Worm (Caenorhabditis elegans) whole organism, midembryonic: Measurements from ENCODE around the gene irg-3.
"Not testable (repeated sequence)": the region's sequence is repeated elsewhere in the genome, so short reads cannot be mapped to it uniquely, and the experiment has no call there.

Source experiments
- T22C8.4 ChIP-seq: fragments of 200-800 bp; sonication (Bioruptor generic); IDR thresholded peaks from 2 replicates; pipeline ENCODE4 v1.3.6; 2022; ENCODE audit warnings: missing genetic modification characterization, missing compliant biosample characterization
- cog-1 ChIP-seq: sonication (generic microtip); optimal IDR thresholded peaks from 2 replicates; lab custom pipeline; 2016; ENCODE audit warnings: missing genetic modification characterization, missing compliant biosample characterization
- flt-1 ChIP-seq: fragments of 200-800 bp; sonication (Bioruptor generic); IDR thresholded peaks from 2 replicates; pipeline ENCODE4 v1.3.6; 2022; ENCODE audit warnings: missing genetic modification characterization, missing compliant biosample characterization
- klf-2 ChIP-seq: fragments of 200-800 bp; sonication (Bioruptor generic); conservative IDR thresholded peaks from 2 replicates; pipeline ENCODE4 v1.3.6; 2022; ENCODE audit warnings: missing genetic modification reagents, missing genetic modification characterization, missing compliant biosample characterization
- med-1 ChIP-seq: sonication (generic microtip); optimal IDR thresholded peaks from 2 replicates; lab custom pipeline; 2017; ENCODE audit warnings: missing genetic modification characterization, mild to moderate bottlenecking, missing compliant biosample characterization, antibody characterized with exemption, missing genetic modification reagents; ENCODE audit not compliant: insufficient read depth
- ref-1 ChIP-seq: fragments of 200-800 bp; sonication (Bioruptor generic); conservative IDR thresholded peaks from 2 replicates; pipeline ENCODE4 v1.3.6; 2022; ENCODE audit warnings: missing genetic modification reagents, missing genetic modification characterization, missing compliant biosample characterization
- tab-1 ChIP-seq: fragments of 200-800 bp; sonication (Bioruptor generic); IDR thresholded peaks from 2 replicates; pipeline ENCODE4 v1.3.6; 2022; ENCODE audit warnings: missing genetic modification characterization, missing compliant biosample characterization
- ztf-23 ChIP-seq: fragments of 200-800 bp; sonication (Bioruptor generic); IDR thresholded peaks from 2 replicates; pipeline ENCODE4 v1.3.6; 2022; ENCODE audit warnings: missing genetic modification reagents, missing genetic modification characterization, missing compliant biosample characterization
- ztf-29 ChIP-seq: fragments of 200-800 bp; sonication (Bioruptor generic); IDR thresholded peaks from 2 replicates; pipeline ENCODE4 v1.3.6; 2022; ENCODE audit warnings: missing genetic modification reagents, missing genetic modification characterization, missing compliant biosample characterization

irg-3 gene

ce11 chrV:2592173-2592676 is at the start of gene irg-3:
Gene irg-3, plus strand, starts transcription at chrV:2592591.
- TF ChIP-seq med-1 (GFP tag; lab: Kevin White, UChicago) (no peak), T22C8.4 (GFP tag; lab: Robert Waterston, UW) (no peak), ztf-23 (GFP tag; lab: Robert Waterston, UW) (no peak)

ce11 chrV:2561390-2561789 is 31.0 kb upstream of the irg-3 start, which contains the start of gene gst-10:
Gene gst-10, plus strand, starts transcription at chrV:2561690.
- not testable (repeated sequence) for TF ChIP-seq tab-1 (GFP tag; lab: Robert Waterston, UW); ztf-23 (GFP tag; lab: Robert Waterston, UW); med-1 (GFP tag; lab: Kevin White, UChicago)

- TF ChIP-seq ref-1 (GFP tag; lab: Robert Waterston, UW) (no peak), flt-1 (GFP tag; lab: Robert Waterston, UW) (no peak), T22C8.4 (GFP tag; lab: Robert Waterston, UW) (no peak), tab-1 (GFP tag; lab: Robert Waterston, UW) (no peak), ztf-29 (GFP tag; lab: Robert Waterston, UW) (no peak), klf-2 (no peak), cog-1 (tag; lab: Kevin White, UChicago) (no peak), ztf-23 (GFP tag; lab: Robert Waterston, UW) (no peak), med-1 (GFP tag; lab: Kevin White, UChicago) (no peak)
Measured at ce11 chrV:2565525-2565924, 26.9 kb upstream of the irg-3 start, which contains the start of gene Y45G12C.1. Gene Y45G12C.1, plus strand, starts transcription at chrV:2565683.

- TF ChIP-seq T22C8.4 (GFP tag; lab: Robert Waterston, UW) (no peak), ztf-29 (GFP tag; lab: Robert Waterston, UW) (no peak), flt-1 (GFP tag; lab: Robert Waterston, UW) (no peak), klf-2 (no peak), ref-1 (GFP tag; lab: Robert Waterston, UW) (no peak), med-1 (GFP tag; lab: Kevin White, UChicago) (no peak), cog-1 (tag; lab: Kevin White, UChicago) (no peak), ztf-23 (GFP tag; lab: Robert Waterston, UW) (no peak), tab-1 (GFP tag; lab: Robert Waterston, UW) (no peak)
Measured at ce11 chrV:2570643-2571042, 21.7 kb upstream of the irg-3 start, which contains the start of gene srj-19. Gene srj-19, minus strand, starts transcription at chrV:2570743.

- no peak for TF ChIP-seq ztf-23 (GFP tag; lab: Robert Waterston, UW)
- no peak for TF ChIP-seq T22C8.4 (GFP tag; lab: Robert Waterston, UW)
- TF ChIP-seq klf-2 = no peak
- no peak for TF ChIP-seq med-1 (GFP tag; lab: Kevin White, UChicago)
- TF ChIP-seq ref-1 (GFP tag; lab: Robert Waterston, UW) = no peak
- no peak for TF ChIP-seq ztf-29 (GFP tag; lab: Robert Waterston, UW)
- no peak for TF ChIP-seq tab-1 (GFP tag; lab: Robert Waterston, UW)
- no peak for TF ChIP-seq flt-1 (GFP tag; lab: Robert Waterston, UW)
- TF ChIP-seq cog-1 (tag; lab: Kevin White, UChicago) = no peak
Measured at ce11 chrV:2573108-2573507, 19.3 kb upstream of the irg-3 start, which contains the start of gene srj-20. Gene srj-20, minus strand, starts transcription at chrV:2573208.

- TF ChIP-seq med-1 (GFP tag; lab: Kevin White, UChicago) (no peak), ztf-23 (GFP tag; lab: Robert Waterston, UW) (no peak), ref-1 (GFP tag; lab: Robert Waterston, UW) (no peak), tab-1 (GFP tag; lab: Robert Waterston, UW) (no peak), ztf-29 (GFP tag; lab: Robert Waterston, UW) (no peak), cog-1 (tag; lab: Kevin White, UChicago) (no peak), T22C8.4 (GFP tag; lab: Robert Waterston, UW) (no peak), flt-1 (GFP tag; lab: Robert Waterston, UW) (no peak), klf-2 (no peak)
Measured at ce11 chrV:2573881-2574280, 18.5 kb upstream of the irg-3 start, which contains the start of gene nhr-290. Gene nhr-290, plus strand, starts transcription at chrV:2574181.

- no peak for TF ChIP-seq flt-1 (GFP tag; lab: Robert Waterston, UW)
- no peak for TF ChIP-seq ztf-23 (GFP tag; lab: Robert Waterston, UW)
Measured at ce11 chrV:2575716-2576115, 16.7 kb upstream of the irg-3 start.

ce11 chrV:2577603-2578002 is 14.8 kb upstream of the irg-3 start, which contains the start of gene srt-4:
Gene srt-4, plus strand, starts transcription at chrV:2577903.
- no peak for TF ChIP-seq klf-2
- TF ChIP-seq ref-1 (GFP tag; lab: Robert Waterston, UW) = no peak

ce11 chrV:2580598-2580997 is 11.8 kb upstream of the irg-3 start, which contains the start of gene C29G2.3:
Gene C29G2.3, plus strand, starts transcription at chrV:2580898.
- TF ChIP-seq flt-1 (GFP tag; lab: Robert Waterston, UW) = no peak
- TF ChIP-seq med-1 (GFP tag; lab: Kevin White, UChicago) = no peak
- TF ChIP-seq ref-1 (GFP tag; lab: Robert Waterston, UW) = no peak
- TF ChIP-seq klf-2 = no peak
- no peak for TF ChIP-seq tab-1 (GFP tag; lab: Robert Waterston, UW)
- no peak for TF ChIP-seq ztf-29 (GFP tag; lab: Robert Waterston, UW)
- no peak for TF ChIP-seq T22C8.4 (GFP tag; lab: Robert Waterston, UW)

- TF ChIP-seq med-1 (GFP tag; lab: Kevin White, UChicago) (no peak), tab-1 (GFP tag; lab: Robert Waterston, UW) (no peak), klf-2 (no peak), ztf-23 (GFP tag; lab: Robert Waterston, UW) (no peak), ztf-29 (GFP tag; lab: Robert Waterston, UW) (no peak), T22C8.4 (GFP tag; lab: Robert Waterston, UW) (no peak), cog-1 (tag; lab: Kevin White, UChicago) (no peak), ref-1 (GFP tag; lab: Robert Waterston, UW) (no peak), flt-1 (GFP tag; lab: Robert Waterston, UW) (no peak)
Measured at ce11 chrV:2585727-2586126, 6.7 kb upstream of the irg-3 start, which contains the start of gene C29G2.6. Gene C29G2.6, minus strand, starts transcription at chrV:2585908.
